Worm (Caenorhabditis elegans) whole organism, L1 larva: ENCODE results near the gene W06E11.1.

Experiments
- C34B4.2 ChIP-seq: sonication (generic microtip); optimal IDR thresholded peaks from 2 replicates; lab custom pipeline; 2017; ENCODE audit warnings: mild to moderate bottlenecking, missing genetic modification characterization, missing compliant biosample characterization
- F16B12.6 ChIP-seq: fragments of 150-350 bp; optimal IDR thresholded peaks from 2 replicates; lab custom pipeline; 2014; ENCODE audit warnings: missing biosample characterization, missing genetic modification characterization
- Y116A8C.19 ChIP-seq: sonication (generic microtip); optimal IDR thresholded peaks from 2 replicates; lab custom pipeline; 2016; ENCODE audit warnings: missing compliant biosample characterization, missing genetic modification characterization, borderline replicate concordance
- alr-1 ChIP-seq: fragments of 200-800 bp; sonication (Bioruptor generic); optimal IDR thresholded peaks from 2 replicates; lab custom pipeline; 2018; ENCODE audit warnings: borderline replicate concordance, mild to moderate bottlenecking, missing genetic modification characterization, missing compliant biosample characterization
- aly-2 ChIP-seq: fragments of 150-350 bp; optimal IDR thresholded peaks from 2 replicates; lab custom pipeline; 2014; ENCODE audit warnings: missing biosample characterization, missing genetic modification characterization
- ama-1 ChIP-seq: fragments of 150-350 bp; optimal IDR thresholded peaks from 2 replicates; lab custom pipeline; 2014
- blmp-1 ChIP-seq: fragments of 150-350 bp; optimal IDR thresholded peaks from 2 replicates; lab custom pipeline; 2014; ENCODE audit warnings: missing biosample characterization, missing genetic modification characterization
- ceh-63 ChIP-seq: fragments of 200-800 bp; sonication (Bioruptor generic); optimal IDR thresholded peaks from 2 replicates; lab custom pipeline; 2018; ENCODE audit warnings: mild to moderate bottlenecking, missing genetic modification characterization, missing compliant biosample characterization
- ceh-8 ChIP-seq: fragments of 200-800 bp; sonication (Bioruptor generic); optimal IDR thresholded peaks from 2 replicates; lab custom pipeline; 2018; ENCODE audit warnings: mild to moderate bottlenecking, missing genetic modification characterization, moderate library complexity, missing compliant biosample characterization
- ceh-82 ChIP-seq, 3 experiments: fragments of 150-350 bp in 1 of 3; sonication (generic microtip) in 2 of 3; optimal IDR thresholded peaks; 2 replicates each; lab custom pipeline; 2014 to 2017; ENCODE audit warnings: missing biosample characterization in 3 of 3, missing genetic modification characterization in 3 of 3
- ceh-88 ChIP-seq: fragments of 200-800 bp; sonication (Bioruptor generic); IDR thresholded peaks from 2 replicates; pipeline ENCODE4 v1.3.6; 2022; ENCODE audit warnings: missing genetic modification characterization, missing compliant biosample characterization
- ceh-90 ChIP-seq: sonication (generic microtip); optimal IDR thresholded peaks from 2 replicates; lab custom pipeline; 2016; ENCODE audit warnings: missing genetic modification characterization, missing compliant biosample characterization
- dpl-1 ChIP-seq, 3 experiments: fragments of 150-350 bp in 2 of 3; sonication (generic microtip) in 1 of 3; optimal IDR thresholded peaks; 2 replicates each; lab custom pipeline; 2014 to 2017; ENCODE audit warnings: missing biosample characterization in 3 of 3, missing genetic modification characterization in 3 of 3, missing genetic modification reagents in 3 of 3
- dsc-1 ChIP-seq: sonication (generic microtip); optimal IDR thresholded peaks from 2 replicates; lab custom pipeline; 2016; ENCODE audit warnings: mild to moderate bottlenecking, missing genetic modification characterization, missing compliant biosample characterization
- efl-1 ChIP-seq, 4 experiments: fragments of 150-350 bp; optimal IDR thresholded peaks in 3 of 4; peaks in 1 of 4; 1 replicate in 1 of 4; 2 replicates in 3 of 4; lab custom pipeline; 2014; ENCODE audit warnings: missing biosample characterization in 2 of 4, missing genetic modification characterization in 2 of 4, missing genetic modification reagents in 2 of 4
- egl-13 ChIP-seq: sonication (generic microtip); optimal IDR thresholded peaks from 2 replicates; lab custom pipeline; 2016; ENCODE audit warnings: missing genotype, missing genetic modification reagents, missing genetic modification characterization, missing compliant biosample characterization
- egl-27 ChIP-seq, 2 experiments: fragments of 150-350 bp in 1 of 2; sonication (generic microtip); optimal IDR thresholded peaks; 3 replicates each; lab custom pipeline; 2017 to 2018; ENCODE audit warnings: missing biosample characterization in 2 of 2, missing genetic modification characterization in 2 of 2, missing genetic modification reagents in 2 of 2
- elt-3 ChIP-seq, 6 experiments: fragments of 150-350 bp in 1 of 6; sonication (generic microtip); optimal IDR thresholded peaks; 2 replicates each; lab custom pipeline; 2017 to 2018; ENCODE audit warnings: missing biosample characterization in 6 of 6, missing genetic modification characterization in 6 of 6, inconsistent platforms in 1 of 6
- fkh-10 ChIP-seq: sonication (generic microtip); optimal IDR thresholded peaks from 2 replicates; lab custom pipeline; 2017; ENCODE audit warnings: missing biosample characterization, missing genetic modification reagents, missing genetic modification characterization
- fkh-4 ChIP-seq: sonication (generic microtip); optimal IDR thresholded peaks from 2 replicates; lab custom pipeline; 2016; ENCODE audit warnings: missing compliant biosample characterization, missing genetic modification characterization, borderline replicate concordance
- grh-1 ChIP-seq: fragments of 200-800 bp; sonication (Bioruptor generic); IDR thresholded peaks from 2 replicates; pipeline ENCODE4 v1.3.6; 2022; ENCODE audit warnings: missing genetic modification reagents, missing genetic modification characterization, missing compliant biosample characterization
- hlh-17 ChIP-seq: fragments of 200-800 bp; sonication (Bioruptor generic); optimal IDR thresholded peaks from 2 replicates; lab custom pipeline; 2018; ENCODE audit warnings: missing genetic modification characterization, mild to moderate bottlenecking, missing compliant biosample characterization, moderate library complexity, borderline replicate concordance
- hlh-4 ChIP-seq: sonication (generic microtip); optimal IDR thresholded peaks from 2 replicates; lab custom pipeline; 2016; ENCODE audit warnings: mild to moderate bottlenecking, missing genetic modification characterization, missing compliant biosample characterization
- irx-1 ChIP-seq: sonication (generic microtip); optimal IDR thresholded peaks from 2 replicates; lab custom pipeline; 2016; ENCODE audit warnings: missing genetic modification characterization, missing compliant biosample characterization
- isw-1 ChIP-seq: fragments of 200-800 bp; sonication (Bioruptor generic); IDR thresholded peaks from 2 replicates; pipeline ENCODE4 v1.3.6; 2022; ENCODE audit warnings: missing genetic modification characterization, missing compliant biosample characterization
- lin-35 ChIP-seq, 2 experiments: fragments of 150-350 bp; optimal IDR thresholded peaks; 2 replicates each; lab custom pipeline; 2014; ENCODE audit warnings: missing biosample characterization in 2 of 2, missing genetic modification characterization in 2 of 2, missing genetic modification reagents in 2 of 2
- lin-39 ChIP-seq: fragments of 150-350 bp; optimal IDR thresholded peaks from 2 replicates; lab custom pipeline; 2014; ENCODE audit warnings: missing biosample characterization, missing genetic modification reagents, missing genetic modification characterization
- lir-3 ChIP-seq: sonication (generic microtip); optimal IDR thresholded peaks from 2 replicates; lab custom pipeline; 2016; ENCODE audit warnings: mild to moderate bottlenecking, missing genetic modification characterization, moderate library complexity, missing compliant biosample characterization; ENCODE audit not compliant: poor library complexity
- lsy-2 ChIP-seq, 2 experiments: fragments of 150-350 bp; optimal IDR thresholded peaks; 2 replicates each; lab custom pipeline; 2014; ENCODE audit warnings: missing biosample characterization in 2 of 2, missing genetic modification characterization in 2 of 2
- mab-9 ChIP-seq: fragments of 200-800 bp; sonication (Bioruptor generic); IDR thresholded peaks from 2 replicates; pipeline ENCODE4 v1.3.6; 2022; ENCODE audit warnings: missing genetic modification reagents, missing genetic modification characterization, missing compliant biosample characterization
- mdl-1 ChIP-seq, 2 experiments: fragments of 150-350 bp; optimal IDR thresholded peaks; 2 replicates each; lab custom pipeline; 2014 to 2017; ENCODE audit warnings: missing biosample characterization in 2 of 2, missing genetic modification characterization in 2 of 2, inconsistent platforms in 1 of 2
- mef-2 ChIP-seq: fragments of 150-350 bp; optimal IDR thresholded peaks from 2 replicates; lab custom pipeline; 2014; ENCODE audit warnings: missing biosample characterization, missing genetic modification characterization
- nhr-11 ChIP-seq: fragments of 150-350 bp; optimal IDR thresholded peaks from 2 replicates; lab custom pipeline; 2014; ENCODE audit warnings: missing biosample characterization, missing genetic modification characterization
- nhr-12 ChIP-seq: sonication (generic microtip); optimal IDR thresholded peaks from 2 replicates; lab custom pipeline; 2017; ENCODE audit warnings: missing biosample characterization, missing genetic modification characterization
- nhr-237 ChIP-seq: fragments of 150-350 bp; optimal IDR thresholded peaks from 2 replicates; lab custom pipeline; 2014; ENCODE audit warnings: missing biosample characterization, missing genetic modification characterization
- nhr-28 ChIP-seq: fragments of 150-350 bp; optimal IDR thresholded peaks from 2 replicates; lab custom pipeline; 2014; ENCODE audit warnings: missing biosample characterization, missing genetic modification characterization
- nhr-47 ChIP-seq: sonication (generic microtip); optimal IDR thresholded peaks from 2 replicates; lab custom pipeline; 2016; ENCODE audit warnings: mild to moderate bottlenecking, missing genetic modification characterization, moderate library complexity, missing compliant biosample characterization
- nhr-76 ChIP-seq: sonication (generic microtip); optimal IDR thresholded peaks from 2 replicates; lab custom pipeline; 2017; ENCODE audit warnings: missing biosample characterization, missing genetic modification characterization
- nhr-84 ChIP-seq: sonication (generic microtip); optimal IDR thresholded peaks from 2 replicates; lab custom pipeline; 2017; ENCODE audit warnings: missing biosample characterization, missing genetic modification characterization
- pag-3 ChIP-seq: sonication (generic microtip); optimal IDR thresholded peaks from 2 replicates; lab custom pipeline; 2017; ENCODE audit warnings: missing genetic modification characterization, mild to moderate bottlenecking, missing compliant biosample characterization, antibody characterized with exemption, borderline replicate concordance; ENCODE audit not compliant: insufficient read depth
- pax-3 ChIP-seq: fragments of 200-800 bp; sonication (Bioruptor generic); optimal IDR thresholded peaks from 2 replicates; lab custom pipeline; 2018; ENCODE audit warnings: mild to moderate bottlenecking, missing genetic modification characterization, moderate library complexity, missing compliant biosample characterization
- snpc-4 ChIP-seq: fragments of 150-350 bp; optimal IDR thresholded peaks from 2 replicates; lab custom pipeline; 2014; ENCODE audit warnings: missing biosample characterization, missing genetic modification characterization
- snu-23 ChIP-seq: sonication (generic microtip); optimal IDR thresholded peaks from 2 replicates; lab custom pipeline; 2016; ENCODE audit warnings: missing genetic modification characterization, missing compliant biosample characterization
- sox-4 ChIP-seq: sonication (generic microtip); optimal IDR thresholded peaks from 2 replicates; lab custom pipeline; 2016; ENCODE audit warnings: missing genetic modification characterization, missing compliant biosample characterization
- sptf-1 ChIP-seq: fragments of 150-350 bp; optimal IDR thresholded peaks from 2 replicates; lab custom pipeline; 2014; ENCODE audit warnings: missing biosample characterization, missing genetic modification characterization
- tlp-1 ChIP-seq: fragments of 150-350 bp; optimal IDR thresholded peaks from 2 replicates; lab custom pipeline; 2014; ENCODE audit warnings: missing biosample characterization, missing genetic modification characterization
- unc-130 ChIP-seq: fragments of 150-350 bp; optimal IDR thresholded peaks from 2 replicates; lab custom pipeline; 2017; ENCODE audit warnings: missing biosample characterization, missing genetic modification characterization, inconsistent platforms
- unc-62 ChIP-seq: fragments of 150-350 bp; optimal IDR thresholded peaks from 2 replicates; lab custom pipeline; 2014; ENCODE audit warnings: missing biosample characterization, missing genetic modification reagents, missing genetic modification characterization
- unc-86 ChIP-seq: sonication (generic microtip); optimal IDR thresholded peaks from 2 replicates; lab custom pipeline; 2016; ENCODE audit warnings: missing genetic modification characterization, missing compliant biosample characterization
- unc-98 ChIP-seq: fragments of 200-800 bp; sonication (Bioruptor generic); IDR thresholded peaks from 2 replicates; pipeline ENCODE4 v1.3.6; 2022; ENCODE audit warnings: missing genetic modification characterization, missing compliant biosample characterization
- xbp-1 ChIP-seq: sonication (generic microtip); optimal IDR thresholded peaks from 2 replicates; lab custom pipeline; 2016; ENCODE audit warnings: missing genetic modification characterization, missing compliant biosample characterization
- zag-1 ChIP-seq: fragments of 150-350 bp; optimal IDR thresholded peaks from 2 replicates; lab custom pipeline; 2014; ENCODE audit warnings: missing biosample characterization, missing genetic modification characterization
- zip-4 ChIP-seq: fragments of 200-800 bp; sonication (Bioruptor generic); optimal IDR thresholded peaks from 2 replicates; lab custom pipeline; 2018; ENCODE audit warnings: mild to moderate bottlenecking, missing genetic modification characterization, moderate library complexity, missing compliant biosample characterization

Gene W06E11.1

DNA sequence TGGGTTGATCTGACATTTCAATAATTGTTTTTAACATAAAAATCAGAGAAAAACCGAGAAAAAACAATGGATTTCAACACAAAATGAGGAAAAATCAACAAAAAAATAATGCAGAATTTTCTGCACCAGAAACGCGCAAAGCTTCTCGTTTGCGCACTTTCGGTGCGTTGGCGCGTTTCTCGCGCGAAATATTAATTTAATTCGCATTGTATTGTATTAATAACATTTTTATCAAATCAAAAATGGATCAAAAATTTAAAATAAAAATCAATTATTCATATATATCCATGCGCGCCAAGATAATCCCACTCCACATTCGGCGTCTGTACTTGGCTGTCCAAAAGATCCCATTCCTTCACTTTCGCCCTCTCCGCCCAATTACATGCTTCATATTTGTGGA is 7.2 kb upstream of the W06E11.1 start, which contains the start of gene fem-2:
Gene fem-2 (minus strand): TSS at position 9 of the 400 bp plus-strand sequence.
- no peak for TF ChIP-seq nhr-11 (tag; lab: Kevin White, UChicago)
- TF ChIP-seq unc-86 = peak; percentile 5
- no peak for TF ChIP-seq pag-3 (tag; lab: Kevin White, UChicago)
- TF ChIP-seq ceh-90 (tag; lab: Kevin White, UChicago) = no peak
- TF ChIP-seq mef-2 (tag; lab: Kevin White, UChicago) = no peak
- TF ChIP-seq irx-1 (tag; lab: Kevin White, UChicago) = no peak
- TF ChIP-seq C34B4.2 (tag; lab: Kevin White, UChicago) = no peak
- no peak for TF ChIP-seq ceh-88 (GFP tag; lab: Robert Waterston, UW)
- TF ChIP-seq tlp-1 (tag; lab: Kevin White, UChicago) = no peak
- no peak for TF ChIP-seq ceh-8 (GFP tag; lab: Kevin White, UChicago)
- TF ChIP-seq xbp-1 = peak; percentile 50
- no peak for TF ChIP-seq unc-62
- peak; percentile 6 for TF ChIP-seq sox-4 (tag; lab: Kevin White, UChicago)
- no peak for TF ChIP-seq nhr-84
- no peak for TF ChIP-seq nhr-237
- no peak for TF ChIP-seq grh-1 (GFP tag; lab: Robert Waterston, UW)
- TF ChIP-seq hlh-4 (tag; lab: Kevin White, UChicago) = no peak
- TF ChIP-seq elt-3 (tag; optimal IDR thresholded peaks at IDR 0.05; lab: Kevin White, UChicago) = no peak
- peak; percentile 58 to 67 for TF ChIP-seq lin-35 (GFP tag; optimal IDR thresholded peaks at IDR 0.05; lab: Kevin White, UChicago)
- no peak for TF ChIP-seq pax-3 (tag; lab: Kevin White, UChicago)
- peak; percentile 30 to 63 (median 38) for TF ChIP-seq ceh-82 (tag; optimal IDR thresholded peaks at IDR 0.05; lab: Kevin White, UChicago)
- no peak for TF ChIP-seq lin-39 (tag; lab: Kevin White, UChicago)
- TF ChIP-seq nhr-12 (tag; lab: Kevin White, UChicago) = no peak
- TF ChIP-seq F16B12.6 (tag; lab: Kevin White, UChicago) = no peak
- TF ChIP-seq unc-130 (tag; lab: Kevin White, UChicago) = peak; percentile 22
- peak; percentile 38 to 53 (median 44) for TF ChIP-seq dpl-1 (GFP tag; optimal IDR thresholded peaks at IDR 0.05; lab: Kevin White, UChicago)
- TF ChIP-seq nhr-76 (tag; lab: Kevin White, UChicago) = no peak
- no peak for TF ChIP-seq nhr-28 (tag; lab: Kevin White, UChicago)
- no peak for TF ChIP-seq aly-2 (tag; lab: Kevin White, UChicago)
- TF ChIP-seq ama-1 (lab: Kevin White, UChicago) = no peak
- TF ChIP-seq egl-27 (tag; optimal IDR thresholded peaks at IDR 0.05; lab: Kevin White, UChicago) = no peak
- TF ChIP-seq dsc-1 = peak; percentile 16
- TF ChIP-seq efl-1 (optimal IDR thresholded peaks at IDR 0.05; lab: Kevin White, UChicago) = peak; percentile 32 to 47
- TF ChIP-seq efl-1 (GFP tag; optimal IDR thresholded peaks at IDR 0.05 in 1 of 2; lab: Kevin White, UChicago) = peak; percentile 52 to 90
- TF ChIP-seq lsy-2 (tag; optimal IDR thresholded peaks at IDR 0.05; lab: Kevin White, UChicago) = peak; percentile 57 to 67
- TF ChIP-seq unc-98 (GFP tag; lab: Robert Waterston, UW) = no peak
- no peak for TF ChIP-seq sptf-1 (tag; lab: Kevin White, UChicago)
- TF ChIP-seq alr-1 (tag; lab: Kevin White, UChicago) = no peak
- TF ChIP-seq zip-4 (GFP tag; lab: Kevin White, UChicago) = peak; percentile 9
- no peak for TF ChIP-seq zag-1 (tag; lab: Kevin White, UChicago)
- TF ChIP-seq fkh-10 = no peak
- peak; percentile 42 for TF ChIP-seq blmp-1 (tag; lab: Kevin White, UChicago)
- TF ChIP-seq hlh-17 = no peak
- no peak for TF ChIP-seq egl-13 (tag; lab: Kevin White, UChicago)
- peak; percentile 62 for TF ChIP-seq snu-23
- peak; percentile 66 for TF ChIP-seq nhr-47
- no peak for TF ChIP-seq Y116A8C.19 (tag; lab: Kevin White, UChicago)
- TF ChIP-seq isw-1 (GFP tag; lab: Robert Waterston, UW) = peak; percentile 16; the same call in 1 of the 2 replicates
- TF ChIP-seq mab-9 (GFP tag; lab: Robert Waterston, UW) = no peak
- TF ChIP-seq mdl-1 (tag; optimal IDR thresholded peaks at IDR 0.05; lab: Kevin White, UChicago) = peak in 1 of 2 experiments; percentile 15
- no peak for TF ChIP-seq fkh-4 (tag; lab: Kevin White, UChicago)
- TF ChIP-seq ceh-63 = no peak
- no peak for TF ChIP-seq snpc-4 (tag; lab: Kevin White, UChicago)
- no peak for TF ChIP-seq lir-3
